Fruit fly (Drosophila melanogaster) whole organism, prepupa: ENCODE data around the gene CG6431.

ENCODE experiments used
- CG10631 ChIP-seq: fragments of 200-800 bp; sonication (Bioruptor generic); optimal IDR thresholded peaks from 2 replicates; lab custom pipeline; 2016; ENCODE audit warnings: missing biosample characterization, missing genetic modification characterization
- CG11294 ChIP-seq: fragments of 200-800 bp; sonication (Bioruptor generic); IDR thresholded peaks from 2 replicates; pipeline ENCODE4 v1.3.6; 2022; ENCODE audit warnings: missing biosample characterization, missing genetic modification characterization
- CG11762 ChIP-seq: fragments of 200-800 bp; sonication (Bioruptor generic); optimal IDR thresholded peaks from 3 replicates; lab custom pipeline; 2016; ENCODE audit warnings: missing biosample characterization, missing genetic modification characterization; ENCODE audit not compliant: insufficient read depth
- CG11902 ChIP-seq: fragments of 200-800 bp; sonication (Bioruptor generic); optimal IDR thresholded peaks from 3 replicates; lab custom pipeline; 2016; ENCODE audit warnings: missing biosample characterization, missing genetic modification characterization
- CG15336 ChIP-seq: fragments of 200-800 bp; sonication (Bioruptor generic); IDR thresholded peaks from 2 replicates; pipeline ENCODE4 v1.3.6; 2022; ENCODE audit warnings: missing biosample characterization, missing genetic modification characterization
- CG16779 ChIP-seq: fragments of 200-800 bp; sonication (Bioruptor generic); optimal IDR thresholded peaks from 3 replicates; lab custom pipeline; 2017; ENCODE audit warnings: missing biosample characterization, mild to moderate bottlenecking, missing genetic modification characterization
- CG31627 ChIP-seq: fragments of 200-800 bp; sonication (Bioruptor generic); optimal IDR thresholded peaks from 3 replicates; lab custom pipeline; 2016; ENCODE audit warnings: missing biosample characterization, missing genetic modification characterization
- CG32006 ChIP-seq: fragments of 200-800 bp; sonication (Bioruptor generic); optimal IDR thresholded peaks from 3 replicates; lab custom pipeline; 2017; ENCODE audit warnings: missing biosample characterization, mild to moderate bottlenecking, missing genetic modification characterization
- CG34406 ChIP-seq: fragments of 200-800 bp; sonication (Bioruptor generic); optimal IDR thresholded peaks from 3 replicates; lab custom pipeline; 2016; ENCODE audit warnings: missing biosample characterization, missing genetic modification characterization
- CG3919 ChIP-seq: fragments of 200-800 bp; sonication (Bioruptor generic); optimal IDR thresholded peaks from 3 replicates; lab custom pipeline; 2016; ENCODE audit warnings: missing biosample characterization, missing genetic modification characterization
- CG6276 ChIP-seq: fragments of 200-800 bp; sonication (Bioruptor generic); optimal IDR thresholded peaks from 2 replicates; lab custom pipeline; 2017; ENCODE audit warnings: missing biosample characterization, mild to moderate bottlenecking, missing genetic modification characterization
- CG6854 ChIP-seq: fragments of 200-800 bp; sonication (Bioruptor generic); optimal IDR thresholded peaks from 2 replicates; lab custom pipeline; 2017; ENCODE audit warnings: missing biosample characterization, mild to moderate bottlenecking, missing genetic modification characterization
- CG7368 ChIP-seq: fragments of 200-800 bp; sonication (Bioruptor generic); optimal IDR thresholded peaks from 3 replicates; lab custom pipeline; 2016; ENCODE audit warnings: missing biosample characterization, missing genetic modification characterization
- CG8119 ChIP-seq: fragments of 200-800 bp; sonication (Bioruptor generic); IDR thresholded peaks from 3 replicates; pipeline ENCODE4 v1.3.6; 2022; ENCODE audit warnings: missing biosample characterization, missing genetic modification characterization
- CG8632 ChIP-seq: fragments of 200-800 bp; sonication (Bioruptor generic); optimal IDR thresholded peaks from 3 replicates; lab custom pipeline; 2016; ENCODE audit warnings: missing biosample characterization, missing genetic modification characterization
- Eip75B ChIP-seq: fragments of 200-800 bp; sonication (Bioruptor generic); optimal IDR thresholded peaks from 3 replicates; lab custom pipeline; 2016; ENCODE audit warnings: missing biosample characterization, missing genetic modification characterization
- Eip78C ChIP-seq: fragments of 200-800 bp; sonication (Bioruptor generic); peaks from one replicate; lab custom pipeline; 2016; ENCODE audit warnings: missing biosample characterization, missing genetic modification characterization
- Eip93F ChIP-seq: fragments of 200-800 bp; sonication (Bioruptor generic); optimal IDR thresholded peaks from 2 replicates; lab custom pipeline; 2016; ENCODE audit warnings: missing biosample characterization, mild to moderate bottlenecking, missing genetic modification characterization
- Ets21C ChIP-seq: fragments of 200-800 bp; sonication (Bioruptor generic); optimal IDR thresholded peaks from 3 replicates; lab custom pipeline; 2016; ENCODE audit warnings: missing biosample characterization, missing genetic modification characterization
- Ets96B ChIP-seq: fragments of 200-800 bp; optimal IDR thresholded peaks from 2 replicates; lab custom pipeline; 2019; ENCODE audit warnings: missing biosample characterization, mild to moderate bottlenecking, missing genetic modification characterization, moderate library complexity
- Hr39 ChIP-seq: fragments of 200-800 bp; sonication (Bioruptor generic); optimal IDR thresholded peaks from 2 replicates; lab custom pipeline; 2016; ENCODE audit warnings: missing biosample characterization, missing genetic modification characterization
- Hr4 ChIP-seq: fragments of 200-800 bp; sonication (Bioruptor generic); optimal IDR thresholded peaks from 3 replicates; lab custom pipeline; 2016; ENCODE audit warnings: missing biosample characterization, missing genetic modification characterization
- Lpt ChIP-seq: fragments of 200-800 bp; sonication (Bioruptor generic); optimal IDR thresholded peaks from 3 replicates; lab custom pipeline; 2016; ENCODE audit warnings: missing biosample characterization, missing genetic modification characterization
- Met ChIP-seq: fragments of 200-800 bp; sonication (Bioruptor generic); optimal IDR thresholded peaks from 3 replicates; lab custom pipeline; 2016; ENCODE audit warnings: missing biosample characterization, missing genetic modification characterization
- OdsH ChIP-seq: fragments of 200-800 bp; sonication (Bioruptor generic); optimal IDR thresholded peaks from 3 replicates; lab custom pipeline; 2016; ENCODE audit warnings: missing biosample characterization, missing genetic modification characterization
- Sox14 ChIP-seq: fragments of 200-800 bp; sonication (Bioruptor generic); optimal IDR thresholded peaks from 3 replicates; lab custom pipeline; 2016; ENCODE audit warnings: missing biosample characterization, missing genetic modification characterization
- Sox15 ChIP-seq: fragments of 200-800 bp; sonication (Bioruptor generic); optimal IDR thresholded peaks from 3 replicates; lab custom pipeline; 2016; ENCODE audit warnings: missing biosample characterization, missing genetic modification characterization
- cyc ChIP-seq: fragments of 200-800 bp; sonication (Bioruptor generic); optimal IDR thresholded peaks from 3 replicates; lab custom pipeline; 2016; ENCODE audit warnings: missing biosample characterization, missing genetic modification characterization
- dsx ChIP-seq: fragments of 200-800 bp; optimal IDR thresholded peaks from 3 replicates; lab custom pipeline; 2019; ENCODE audit warnings: missing biosample characterization, mild to moderate bottlenecking, missing genetic modification characterization, moderate library complexity; ENCODE audit not compliant: poor library complexity, severe bottlenecking
- eg ChIP-seq: fragments of 200-800 bp; sonication (Bioruptor generic); IDR thresholded peaks from 3 replicates; pipeline ENCODE4 v1.3.6; 2022; ENCODE audit warnings: missing biosample characterization, missing genetic modification characterization
- esn ChIP-seq: fragments of 200-800 bp; sonication (Bioruptor generic); optimal IDR thresholded peaks from 2 replicates; lab custom pipeline; 2016; ENCODE audit warnings: missing biosample characterization, mild to moderate bottlenecking, missing genetic modification characterization, moderate library complexity
- fd59A ChIP-seq: fragments of 200-800 bp; sonication (Bioruptor generic); optimal IDR thresholded peaks from 2 replicates; lab custom pipeline; 2017; ENCODE audit warnings: missing biosample characterization, mild to moderate bottlenecking, missing genetic modification characterization, missing genetic modification reagents
- lz ChIP-seq: fragments of 200-800 bp; sonication (Bioruptor generic); optimal IDR thresholded peaks from 3 replicates; lab custom pipeline; 2016; ENCODE audit warnings: missing biosample characterization, missing genetic modification characterization
- net ChIP-seq: fragments of 200-800 bp; sonication (Bioruptor generic); optimal IDR thresholded peaks from 3 replicates; lab custom pipeline; 2016; ENCODE audit warnings: missing biosample characterization, missing genetic modification characterization
- ss ChIP-seq, 2 experiments: fragments of 200-800 bp; sonication (Bioruptor generic); optimal IDR thresholded peaks; 2 replicates in 1 of 2; 3 replicates in 1 of 2; lab custom pipeline; 2017 to 2018; ENCODE audit warnings: mild to moderate bottlenecking in 2 of 2, missing biosample characterization in 2 of 2, missing genetic modification characterization in 2 of 2, moderate library complexity in 1 of 2
- svp ChIP-seq: fragments of 200-800 bp; sonication (Bioruptor generic); peaks from one replicate; lab custom pipeline; 2016; ENCODE audit warnings: missing biosample characterization, missing genetic modification characterization
- topi ChIP-seq: fragments of 200-800 bp; sonication (Bioruptor generic); optimal IDR thresholded peaks from 3 replicates; lab custom pipeline; 2016; ENCODE audit warnings: missing biosample characterization, missing genetic modification characterization
- vri ChIP-seq: fragments of 200-800 bp; sonication (Bioruptor generic); optimal IDR thresholded peaks from 3 replicates; lab custom pipeline; 2016; ENCODE audit warnings: missing biosample characterization, mild to moderate bottlenecking, missing genetic modification characterization

Gene CG6431

DNA sequence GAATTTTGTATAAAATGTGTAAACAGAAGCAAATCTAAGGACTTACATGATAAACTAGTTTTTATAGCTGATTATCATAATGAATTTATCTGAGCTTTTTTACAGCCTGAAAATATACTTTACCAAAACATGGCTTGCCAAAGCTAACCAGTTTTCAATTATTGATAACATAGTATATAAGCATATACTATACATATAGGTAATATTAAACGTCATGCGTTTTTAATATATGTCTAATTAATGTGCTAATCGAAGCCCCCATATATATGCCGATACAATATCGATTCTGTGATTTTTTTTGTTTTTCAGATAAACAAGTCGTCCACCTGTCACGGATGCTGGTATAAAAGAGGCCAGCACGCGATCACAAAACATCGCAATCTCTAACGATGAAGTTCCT lies 42.4 kb upstream of the CG6431 start, which contains the start of gene CG17107:
Gene CG17107 (plus strand): TSS at position 301 of the 400 bp plus-strand sequence.
- TF ChIP-seq vri, result no peak
- TF ChIP-seq CG3919 (GFP tag; lab: Kevin White, UChicago), result no peak
- TF ChIP-seq net (GFP tag; lab: Kevin White, UChicago), result no peak
- no peak for TF ChIP-seq dsx (GFP tag; lab: Kevin White, UChicago)
- no peak for TF ChIP-seq fd59A (GFP tag; lab: Kevin White, UChicago)
- no peak for TF ChIP-seq Met (GFP tag; lab: Kevin White, UChicago)
- no peak for TF ChIP-seq svp (GFP tag; lab: Kevin White, UChicago)

DNA sequence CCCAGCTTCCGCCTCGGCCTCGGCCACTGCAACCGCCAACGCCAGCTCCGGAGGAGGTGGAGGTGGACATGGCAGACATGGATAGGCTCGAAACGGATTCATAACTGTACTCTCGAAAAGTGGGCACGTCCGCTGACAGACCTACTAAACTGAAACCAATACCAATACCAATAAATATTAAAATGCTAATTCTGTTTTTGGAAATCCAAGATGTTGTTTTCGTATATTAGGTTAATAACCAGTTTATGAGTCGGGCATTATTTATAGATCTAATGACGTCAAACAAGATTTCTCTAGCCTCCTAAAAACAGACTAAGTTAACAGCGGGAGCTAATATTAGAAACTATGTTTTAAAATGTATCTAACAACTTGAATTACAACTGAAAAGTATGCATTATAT lies 41.8 kb upstream of the CG6431 start:
- TF ChIP-seq CG15336 (GFP tag; lab: Robert Waterston, UW) (no peak), Eip78C (GFP tag; lab: Kevin White, UChicago) (no peak), Lpt (GFP tag; lab: Kevin White, UChicago) (no peak), CG32006 (no peak), Hr4 (GFP tag; lab: Kevin White, UChicago) (no peak), esn (GFP tag; lab: Kevin White, UChicago) (no peak), CG11294 (GFP tag; lab: Robert Waterston, UW) (no peak), CG11902 (no peak), Hr39 (GFP tag; lab: Kevin White, UChicago) (no peak), topi (GFP tag; lab: Kevin White, UChicago) (no peak), ss (GFP tag; optimal IDR thresholded peaks at IDR 0.05; lab: Kevin White, UChicago) (no peak), fd59A (GFP tag; lab: Kevin White, UChicago) (no peak), dsx (GFP tag; lab: Kevin White, UChicago) (no peak), CG7368 (no peak), CG6854 (GFP tag; lab: Kevin White, UChicago) (no peak), cyc (GFP tag; lab: Kevin White, UChicago) (no peak), lz (GFP tag; lab: Kevin White, UChicago) (no peak), CG16779 (tag; lab: Kevin White, UChicago) (no peak), CG11762 (GFP tag; lab: Kevin White, UChicago) (no peak)

DNA sequence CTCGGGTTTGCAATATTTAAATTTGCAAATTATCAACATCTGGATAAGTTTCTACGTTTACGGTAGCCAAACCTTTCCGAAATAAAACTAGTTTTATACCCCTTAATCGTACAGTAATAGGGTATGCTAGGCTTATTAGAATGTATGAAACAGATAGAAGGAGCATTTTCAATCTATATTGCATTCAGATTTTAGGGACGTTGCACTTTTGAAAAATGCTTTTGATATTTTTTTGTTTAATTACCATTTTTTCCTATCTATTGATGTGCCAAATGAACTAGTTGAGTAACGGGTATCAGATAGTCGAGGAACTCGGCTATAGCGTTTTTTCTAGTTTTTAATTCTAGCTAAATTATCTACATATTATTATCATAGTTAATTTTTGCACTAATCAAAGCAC lies 41.1 kb upstream of the CG6431 start:
- no peak for TF ChIP-seq Hr4 (GFP tag; lab: Kevin White, UChicago)
- TF ChIP-seq CG31627 (GFP tag; lab: Kevin White, UChicago), result no peak
- no peak for TF ChIP-seq CG8119
- TF ChIP-seq Ets96B (tag; lab: Kevin White, UChicago), result no peak
- no peak for TF ChIP-seq Met (GFP tag; lab: Kevin White, UChicago)
- no peak for TF ChIP-seq CG6276 (GFP tag; lab: Kevin White, UChicago)
- TF ChIP-seq Eip78C (GFP tag; lab: Kevin White, UChicago), result no peak
- no peak for TF ChIP-seq Sox15
- TF ChIP-seq CG8632 (GFP tag; lab: Kevin White, UChicago), result no peak
- no peak for TF ChIP-seq Eip75B (GFP tag; lab: Kevin White, UChicago)
- no peak for TF ChIP-seq CG34406
- no peak for TF ChIP-seq CG10631 (GFP tag; lab: Kevin White, UChicago)
- no peak for TF ChIP-seq eg (GFP tag; lab: Robert Waterston, UW)
- TF ChIP-seq esn (GFP tag; lab: Kevin White, UChicago), result no peak
- no peak for TF ChIP-seq Sox14 (GFP tag; lab: Kevin White, UChicago)
- no peak for TF ChIP-seq Eip93F (GFP tag; lab: Kevin White, UChicago)
- TF ChIP-seq lz (GFP tag; lab: Kevin White, UChicago), result no peak
- no peak for TF ChIP-seq Ets21C (GFP tag; lab: Kevin White, UChicago)
- no peak for TF ChIP-seq OdsH (GFP tag; lab: Kevin White, UChicago)
- no peak for TF ChIP-seq fd59A (GFP tag; lab: Kevin White, UChicago)
- TF ChIP-seq, all 60 proteins: peak for 0
